Fruit fly (Drosophila melanogaster) whole organism, wandering third instar larva: ENCODE measurements around the gene CG1146.

ENCODE experiments used
- CG32264 ChIP-seq: fragments of 200-800 bp; sonication (Bioruptor generic); optimal IDR thresholded peaks from 2 replicates; lab custom pipeline; 2016; ENCODE audit warnings: missing biosample characterization, missing genetic modification characterization
- CrebA ChIP-seq: fragments of 200-800 bp; sonication (Bioruptor generic); optimal IDR thresholded peaks from 2 replicates; lab custom pipeline; 2016; ENCODE audit warnings: missing biosample characterization, mild to moderate bottlenecking, missing genetic modification characterization, borderline replicate concordance
- Dfd ChIP-seq: fragments of >200 bp; optimal IDR thresholded peaks from 2 replicates; lab custom pipeline; 2017; ENCODE audit warnings: missing biosample characterization, missing genetic modification characterization
- GATAd ChIP-seq: sonication (Bioruptor generic); optimal IDR thresholded peaks from 2 replicates; lab custom pipeline; 2016; ENCODE audit warnings: missing biosample characterization, missing genetic modification characterization
- Hnf4 ChIP-seq: fragments of 200-800 bp; sonication (Bioruptor generic); optimal IDR thresholded peaks from 2 replicates; lab custom pipeline; 2016; ENCODE audit warnings: missing biosample characterization, mild to moderate bottlenecking, missing genetic modification characterization
- Hr83 ChIP-seq: fragments of 200-300 bp; sonication (Bioruptor generic); optimal IDR thresholded peaks from 2 replicates; lab custom pipeline; 2016; ENCODE audit warnings: missing biosample characterization, mild to moderate bottlenecking, missing genetic modification characterization, moderate library complexity; ENCODE audit not compliant: poor library complexity, severe bottlenecking
- Myc ChIP-seq: fragments of >200 bp; optimal IDR thresholded peaks from 2 replicates; lab custom pipeline; 2017
- N ChIP-seq: fragments of >200 bp; optimal IDR thresholded peaks from 2 replicates; lab custom pipeline; 2018; ENCODE audit warnings: missing biosample characterization, missing external identifiers, missing genetic modification characterization
- Rel ChIP-seq, 2 experiments: fragments of 200-800 bp; sonication (Bioruptor generic) in 1 of 2; optimal IDR thresholded peaks; 2 replicates in 1 of 2; 3 replicates in 1 of 2; lab custom pipeline; 2016 to 2019; ENCODE audit warnings: mild to moderate bottlenecking in 2 of 2, missing biosample characterization in 2 of 2, missing genetic modification characterization in 2 of 2, moderate library complexity in 1 of 2
- Sp1 ChIP-seq: fragments of 200-800 bp; sonication (Bioruptor generic); optimal IDR thresholded peaks from 3 replicates; lab custom pipeline; 2019; ENCODE audit warnings: missing biosample characterization, mild to moderate bottlenecking, missing genetic modification characterization, moderate library complexity
- brk ChIP-seq: fragments of 200-800 bp; sonication (Bioruptor generic); optimal IDR thresholded peaks from 2 replicates; lab custom pipeline; 2016; ENCODE audit warnings: missing biosample characterization, mild to moderate bottlenecking, missing genetic modification characterization
- dl ChIP-seq, 2 experiments: fragments of 175-275, 200-275 bp in 1 of 2; fragments of 200-275 bp in 1 of 2; sonication (Bioruptor generic); optimal IDR thresholded peaks; lab custom pipeline; 2018; ENCODE audit warnings: mild to moderate bottlenecking in 2 of 2, missing biosample characterization in 2 of 2, missing genetic modification characterization in 2 of 2, moderate library complexity in 2 of 2; ENCODE audit not compliant: partially characterized antibody in 2 of 2, insufficient read depth in 1 of 2
- dmrt93B ChIP-seq: fragments of 200-800 bp; sonication (Bioruptor generic); optimal IDR thresholded peaks from 2 replicates; lab custom pipeline; 2018; ENCODE audit warnings: missing biosample characterization, mild to moderate bottlenecking, missing genetic modification characterization
- foxo ChIP-seq, 2 experiments: fragments of 200-800 bp; sonication (Bioruptor generic); optimal IDR thresholded peaks; 2 replicates in 1 of 2; 3 replicates in 1 of 2; lab custom pipeline; 2016 to 2017; ENCODE audit warnings: missing biosample characterization in 2 of 2, missing genetic modification characterization in 2 of 2
- h ChIP-seq: fragments of 200-800 bp; sonication (Bioruptor generic); optimal IDR thresholded peaks from 3 replicates; lab custom pipeline; 2016; ENCODE audit warnings: missing biosample characterization, mild to moderate bottlenecking, missing genetic modification characterization
- jim ChIP-seq: fragments of 175-275, 200-325 bp; sonication (Bioruptor generic); optimal IDR thresholded peaks from 2 replicates; lab custom pipeline; 2016; ENCODE audit warnings: missing biosample characterization, mild to moderate bottlenecking, missing genetic modification characterization
- rgr ChIP-seq: fragments of 200-800 bp; sonication (Bioruptor generic); optimal IDR thresholded peaks from 3 replicates; lab custom pipeline; 2016; ENCODE audit warnings: missing biosample characterization, mild to moderate bottlenecking, missing genetic modification characterization
- sv ChIP-seq: fragments of 200-800 bp; sonication (Bioruptor generic); optimal IDR thresholded peaks from 3 replicates; lab custom pipeline; 2016; ENCODE audit warnings: missing biosample characterization, missing genetic modification characterization
- tai ChIP-seq: sonication (Bioruptor generic); optimal IDR thresholded peaks from 2 replicates; lab custom pipeline; 2016; ENCODE audit warnings: missing biosample characterization, missing genetic modification characterization
- usp ChIP-seq: fragments of >200 bp; optimal IDR thresholded peaks from 2 replicates; lab custom pipeline; 2017; ENCODE audit warnings: missing biosample characterization, missing genetic modification characterization
- woc ChIP-seq: sonication (Bioruptor generic); optimal IDR thresholded peaks from 2 replicates; lab custom pipeline; 2016; ENCODE audit warnings: missing biosample characterization, mild to moderate bottlenecking, missing genetic modification characterization

CG1146 gene

dm6 chr3L:2536969-2537600, 48.5 kb downstream of the CG1146 start:
- TF ChIP-seq CrebA (GFP tag; lab: Kevin White, UChicago) (no peak), N (GFP tag; lab: Kevin White, UChicago) (no peak), GATAd (GFP tag; lab: Kevin White, UChicago) (no peak), Hnf4 (GFP tag; lab: Kevin White, UChicago) (peak; percentile 20), Dfd (GFP tag; lab: Kevin White, UChicago) (no peak), brk (no peak), foxo (GFP tag; optimal IDR thresholded peaks at IDR 0.05; lab: Kevin White, UChicago) (peak in 1 of 2 experiments; percentile 6)

dm6 chr3L:2541361-2541760, 52.8 kb downstream of the CG1146 start:
- TF ChIP-seq rgr (no peak), Sp1 (GFP tag; lab: Kevin White, UChicago) (no peak), Rel (GFP tag; optimal IDR thresholded peaks at IDR 0.05; lab: Kevin White, UChicago) (no peak), Rel (tag; optimal IDR thresholded peaks at IDR 0.05; lab: Kevin White, UChicago) (no peak), sv (no peak), dmrt93B (GFP tag; lab: Kevin White, UChicago) (no peak), h (GFP tag; lab: Kevin White, UChicago) (no peak), usp (no peak), dl (GFP tag; optimal IDR thresholded peaks at IDR 0.05; lab: Kevin White, UChicago; ENCODE audit: insufficient read depth in 1 of 2, partially characterized antibody in 2 of 2) (no peak), woc (GFP tag; lab: Kevin White, UChicago) (no peak), jim (no peak), N (GFP tag; lab: Kevin White, UChicago) (no peak), tai (GFP tag; lab: Kevin White, UChicago) (no peak), CG32264 (no peak), brk (no peak), CrebA (GFP tag; lab: Kevin White, UChicago) (no peak), Hr83 (no peak), Myc (no peak), Hnf4 (GFP tag; lab: Kevin White, UChicago) (no peak)
- TF ChIP-seq, all 38 proteins: peak for 0
